Fruit fly (Drosophila melanogaster) whole organism, embryonic: ENCODE data around the gene Hem.

Experiments used
- Adf1 ChIP-seq: fragments of 200-800 bp; sonication (Bioruptor generic); IDR thresholded peaks from 2 replicates; pipeline ENCODE4 v1.3.6; 2022; ENCODE audit warnings: missing biosample characterization, missing genetic modification characterization
- Antp ChIP-seq: fragments of 200-800 bp; sonication (Bioruptor generic); optimal IDR thresholded peaks from 3 replicates; lab custom pipeline; 2016; ENCODE audit warnings: missing biosample characterization, missing genetic modification characterization
- Bgb ChIP-seq: fragments of 200-800 bp; sonication (Bioruptor generic); IDR thresholded peaks from 2 replicates; pipeline ENCODE4 v1.3.6; 2022; ENCODE audit warnings: missing biosample characterization, missing genetic modification characterization; ENCODE audit not compliant: partially characterized antibody
- CG10147 ChIP-seq: fragments of 200-800 bp; sonication (Bioruptor generic); optimal IDR thresholded peaks from 2 replicates; lab custom pipeline; 2019; ENCODE audit warnings: missing biosample characterization, mild to moderate bottlenecking, missing genetic modification characterization, moderate library complexity
- CG10267 ChIP-seq: fragments of 200-800 bp; sonication (Bioruptor generic); optimal IDR thresholded peaks from 2 replicates; lab custom pipeline; 2018; ENCODE audit warnings: missing biosample characterization, mild to moderate bottlenecking, missing genetic modification characterization, moderate library complexity
- CG10366 ChIP-seq: fragments of 200-800 bp; sonication (Bioruptor generic); IDR thresholded peaks from 2 replicates; pipeline ENCODE4 v1.3.6; 2022; ENCODE audit warnings: missing biosample characterization, missing genetic modification characterization
- CG10979 ChIP-seq: fragments of 200-800 bp; sonication (Bioruptor generic); optimal IDR thresholded peaks from 2 replicates; lab custom pipeline; 2018; ENCODE audit warnings: missing biosample characterization, mild to moderate bottlenecking, missing genetic modification characterization, moderate library complexity
- CG15479 ChIP-seq: fragments of 200-800 bp; sonication (Bioruptor generic); optimal IDR thresholded peaks from 3 replicates; lab custom pipeline; 2019; ENCODE audit warnings: missing biosample characterization, mild to moderate bottlenecking, missing genetic modification characterization, moderate library complexity
- CG17186 ChIP-seq: fragments of 200-800 bp; sonication (Bioruptor generic); optimal IDR thresholded peaks from 3 replicates; lab custom pipeline; 2017; ENCODE audit warnings: missing biosample characterization, missing genetic modification reagents, missing genetic modification characterization
- CG30431 ChIP-seq: fragments of 200-800 bp; sonication (Bioruptor generic); optimal IDR thresholded peaks from 2 replicates; lab custom pipeline; 2017; ENCODE audit warnings: missing biosample characterization, missing genetic modification characterization
- CG3281 ChIP-seq: fragments of 200-800 bp; sonication (Bioruptor generic); optimal IDR thresholded peaks from 3 replicates; lab custom pipeline; 2017; ENCODE audit warnings: missing biosample characterization, mild to moderate bottlenecking, missing genetic modification characterization
- CG3847 ChIP-seq: fragments of 200-800 bp; sonication (Bioruptor generic); IDR thresholded peaks from 2 replicates; pipeline ENCODE4 v1.3.6; 2022; ENCODE audit warnings: missing biosample characterization, missing genetic modification characterization
- CG42726 ChIP-seq: fragments of 200-800 bp; sonication (Bioruptor generic); IDR thresholded peaks from 2 replicates; pipeline ENCODE4 v1.3.6; 2022; ENCODE audit warnings: missing biosample characterization, missing genetic modification characterization; ENCODE audit not compliant: partially characterized antibody
- CG4328 ChIP-seq: fragments of 200-800 bp; sonication (Bioruptor generic); optimal IDR thresholded peaks from 3 replicates; lab custom pipeline; 2017; ENCODE audit warnings: missing biosample characterization, missing genetic modification reagents, missing genetic modification characterization
- CG5245 ChIP-seq: fragments of 200-800 bp; sonication (Bioruptor generic); optimal IDR thresholded peaks from 3 replicates; lab custom pipeline; 2016; ENCODE audit warnings: missing biosample characterization, missing genetic modification characterization
- CG6272 ChIP-seq: fragments of 200-800 bp; sonication (Bioruptor generic); IDR thresholded peaks from 2 replicates; pipeline ENCODE4 v1.3.6; 2022; ENCODE audit warnings: missing biosample characterization, missing genetic modification characterization
- CG6689 ChIP-seq: fragments of 200-800 bp; sonication (Bioruptor generic); IDR thresholded peaks from 2 replicates; pipeline ENCODE4 v1.3.6; 2022; ENCODE audit warnings: missing biosample characterization, missing genetic modification characterization
- CG8478 ChIP-seq: fragments of >200 bp; optimal IDR thresholded peaks from 2 replicates; lab custom pipeline; 2018
- CoRest ChIP-seq: fragments of 200-800 bp; sonication (Bioruptor generic); optimal IDR thresholded peaks from 3 replicates; lab custom pipeline; 2018; ENCODE audit warnings: missing biosample characterization, mild to moderate bottlenecking, missing genetic modification characterization, moderate library complexity
- Dad ChIP-seq: fragments of 200-800 bp; sonication (Bioruptor generic); optimal IDR thresholded peaks from 3 replicates; lab custom pipeline; 2016; ENCODE audit warnings: missing biosample characterization, missing genetic modification characterization
- Deaf1 ChIP-seq: fragments of 200-800 bp; optimal IDR thresholded peaks from 3 replicates; lab custom pipeline; 2019; ENCODE audit warnings: missing biosample characterization, mild to moderate bottlenecking, missing genetic modification characterization, moderate library complexity
- Dll ChIP-seq: fragments of 200-800 bp; sonication (Bioruptor generic); IDR thresholded peaks from 4 replicates; pipeline ENCODE4 v1.3.6; 2022; ENCODE audit warnings: missing biosample characterization, missing genetic modification characterization; ENCODE audit not compliant: partially characterized antibody
- Ets97D ChIP-seq: fragments of 200-800 bp; sonication (Bioruptor generic); optimal IDR thresholded peaks from 3 replicates; lab custom pipeline; 2016; ENCODE audit warnings: missing biosample characterization, missing genetic modification characterization
- HLHmδ ChIP-seq: fragments of 200-800 bp; sonication (Bioruptor generic); optimal IDR thresholded peaks from 2 replicates; lab custom pipeline; 2018; ENCODE audit warnings: missing biosample characterization, mild to moderate bottlenecking, missing genetic modification characterization, moderate library complexity
- Hmx ChIP-seq: fragments of 200-800 bp; sonication (Bioruptor generic); optimal IDR thresholded peaks from 2 replicates; lab custom pipeline; 2016; ENCODE audit warnings: missing biosample characterization, missing genetic modification characterization
- Hr78 ChIP-seq, 2 experiments: fragments of 200-800 bp in 1 of 2; fragments of >200 bp in 1 of 2; sonication (Bioruptor generic) in 1 of 2; optimal IDR thresholded peaks; 2 replicates each; lab custom pipeline; 2017 to 2019; ENCODE audit warnings: missing biosample characterization in 2 of 2, missing genetic modification characterization in 2 of 2, mild to moderate bottlenecking in 1 of 2, moderate library complexity in 1 of 2
- NC2β ChIP-seq: fragments of 200-800 bp; sonication (Bioruptor generic); optimal IDR thresholded peaks from 2 replicates; lab custom pipeline; 2016; ENCODE audit warnings: missing biosample characterization, missing genetic modification characterization
- Nf-YB ChIP-seq: fragments of 200-800 bp; sonication (Bioruptor generic); optimal IDR thresholded peaks from 3 replicates; lab custom pipeline; 2019; ENCODE audit warnings: missing biosample characterization, mild to moderate bottlenecking, missing genetic modification characterization, moderate library complexity
- NfI ChIP-seq: fragments of 200-800 bp; sonication (Bioruptor generic); optimal IDR thresholded peaks from 3 replicates; lab custom pipeline; 2018; ENCODE audit warnings: missing biosample characterization, mild to moderate bottlenecking, missing genetic modification characterization, moderate library complexity
- Poxn ChIP-seq: fragments of 200-800 bp; sonication (Bioruptor generic); IDR thresholded peaks from 2 replicates; pipeline ENCODE4 v1.3.6; 2022; ENCODE audit warnings: missing biosample characterization, missing genetic modification characterization
- Sry-δ ChIP-seq: fragments of 200-800 bp; sonication (Bioruptor generic); optimal IDR thresholded peaks from 2 replicates; lab custom pipeline; 2016; ENCODE audit warnings: missing biosample characterization, missing genetic modification characterization
- Xbp1 ChIP-seq: fragments of 200-800 bp; sonication (Bioruptor generic); optimal IDR thresholded peaks from 3 replicates; lab custom pipeline; 2016; ENCODE audit warnings: missing biosample characterization, mild to moderate bottlenecking, missing genetic modification characterization
- Xrp1 ChIP-seq: fragments of 200-800 bp; sonication (Bioruptor generic); IDR thresholded peaks from 2 replicates; pipeline ENCODE4 v1.3.6; 2022; ENCODE audit warnings: missing biosample characterization, missing genetic modification characterization
- aop ChIP-seq: fragments of 200-800 bp; sonication (Bioruptor generic); IDR thresholded peaks from 2 replicates; pipeline ENCODE4 v1.3.6; 2022; ENCODE audit warnings: missing biosample characterization, missing genetic modification characterization
- ato ChIP-seq: fragments of 200-800 bp; sonication (Bioruptor generic); IDR thresholded peaks from 2 replicates; pipeline ENCODE4 v1.3.6; 2022; ENCODE audit warnings: missing biosample characterization, missing genetic modification characterization; ENCODE audit not compliant: partially characterized antibody
- bbx ChIP-seq: fragments of 200-800 bp; sonication (Bioruptor generic); IDR thresholded peaks from 2 replicates; pipeline ENCODE4 v1.3.6; 2022; ENCODE audit warnings: missing biosample characterization, missing genetic modification characterization; ENCODE audit not compliant: partially characterized antibody
- her ChIP-seq: fragments of 200-800 bp; sonication (Bioruptor generic); optimal IDR thresholded peaks from 2 replicates; lab custom pipeline; 2016; ENCODE audit warnings: missing biosample characterization, missing genetic modification characterization
- mam ChIP-seq: fragments of 200-800 bp; sonication (Bioruptor generic); optimal IDR thresholded peaks from 3 replicates; lab custom pipeline; 2016; ENCODE audit warnings: missing biosample characterization, missing genetic modification characterization
- mirr ChIP-seq: fragments of 200-800 bp; sonication (Bioruptor generic); optimal IDR thresholded peaks from 3 replicates; lab custom pipeline; 2018; ENCODE audit warnings: missing biosample characterization, mild to moderate bottlenecking, missing genetic modification characterization
- nmo ChIP-seq: fragments of 200-800 bp; sonication (Bioruptor generic); optimal IDR thresholded peaks from 2 replicates; lab custom pipeline; 2018; ENCODE audit warnings: missing biosample characterization, mild to moderate bottlenecking, missing genetic modification characterization, moderate library complexity
- org-1 ChIP-seq: fragments of 200-800 bp; sonication (Bioruptor generic); optimal IDR thresholded peaks from 2 replicates; lab custom pipeline; 2017; ENCODE audit warnings: missing biosample characterization, missing genetic modification characterization
- pros ChIP-seq: fragments of 200-800 bp; sonication (Bioruptor generic); optimal IDR thresholded peaks from 3 replicates; lab custom pipeline; 2019; ENCODE audit warnings: missing biosample characterization, mild to moderate bottlenecking, missing genetic modification characterization, moderate library complexity
- psq ChIP-seq: fragments of 200-800 bp; sonication (Bioruptor generic); optimal IDR thresholded peaks from 2 replicates; lab custom pipeline; 2017; ENCODE audit warnings: missing biosample characterization, missing genetic modification characterization
- pum ChIP-seq: fragments of 200-800 bp; sonication (Bioruptor generic); optimal IDR thresholded peaks from 2 replicates; lab custom pipeline; 2016; ENCODE audit warnings: missing biosample characterization, missing genetic modification characterization
- sna ChIP-seq: fragments of 200-800 bp; sonication (Bioruptor generic); IDR thresholded peaks from 2 replicates; pipeline ENCODE4 v1.3.6; 2022; ENCODE audit warnings: missing biosample characterization, missing genetic modification characterization; ENCODE audit not compliant: partially characterized antibody
- sqz ChIP-seq: fragments of 200-800 bp; sonication (Bioruptor generic); optimal IDR thresholded peaks from 3 replicates; lab custom pipeline; 2018; ENCODE audit warnings: missing biosample characterization, mild to moderate bottlenecking, missing genetic modification characterization
- tll ChIP-seq, 2 experiments: fragments of 200-800 bp in 1 of 2; fragments of >200 bp in 1 of 2; sonication (Bioruptor generic) in 1 of 2; optimal IDR thresholded peaks; 2 replicates each; lab custom pipeline; 2017 to 2019; ENCODE audit warnings: missing biosample characterization in 2 of 2, missing genetic modification characterization in 2 of 2, mild to moderate bottlenecking in 1 of 2, moderate library complexity in 1 of 2
- zf30C ChIP-seq: fragments of 200-800 bp; sonication (Bioruptor generic); optimal IDR thresholded peaks from 3 replicates; lab custom pipeline; 2018; ENCODE audit warnings: missing biosample characterization, mild to moderate bottlenecking, missing genetic modification characterization

Gene Hem

DNA sequence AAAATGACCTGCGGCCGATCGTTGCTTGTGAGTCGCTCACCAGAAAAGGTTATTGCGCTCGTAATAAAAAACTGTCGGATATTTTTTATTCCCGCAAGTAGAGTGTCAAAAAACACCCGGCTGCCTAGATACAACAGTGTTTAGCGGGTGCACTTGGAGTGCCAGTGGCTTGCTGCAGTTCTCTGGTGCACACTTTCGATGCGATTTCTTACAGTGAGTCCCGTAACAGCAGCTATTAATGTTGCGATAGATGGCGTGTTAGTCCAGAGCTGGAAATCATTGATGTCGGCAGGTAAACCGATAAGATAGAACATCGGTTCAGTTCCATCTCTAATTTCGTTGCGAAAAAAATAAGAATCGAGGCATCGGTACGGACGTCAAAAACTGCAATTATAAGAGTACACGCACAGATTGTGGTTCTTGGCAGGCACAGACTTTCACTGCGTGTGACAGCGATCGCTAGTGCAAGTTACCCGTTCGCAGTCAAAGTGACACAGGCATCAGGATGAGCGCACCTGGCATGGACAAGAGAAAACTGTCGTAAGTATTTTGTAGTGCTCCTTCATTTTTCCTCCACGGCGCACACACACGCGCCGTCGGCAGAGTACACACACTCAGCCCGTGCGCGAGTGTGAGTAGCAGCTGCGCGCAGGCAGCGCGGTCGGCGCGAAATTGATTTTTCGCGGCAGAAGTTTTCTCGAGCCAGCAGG is 20.6 kb downstream of the Hem start, which contains the start of gene Csp (continued):
- no peak for TF ChIP-seq CG4328
- no peak for TF ChIP-seq Xrp1 (GFP tag; lab: Robert Waterston, UW)
- peak; percentile 36 for TF ChIP-seq Nf-YB (GFP tag; lab: Kevin White, UChicago)
- TF ChIP-seq Antp (GFP tag; lab: Kevin White, UChicago): peak; percentile 21
- peak; percentile 79 for TF ChIP-seq CG15479
- peak; percentile 22 for TF ChIP-seq CG10979 (tag; lab: Kevin White, UChicago)
- TF ChIP-seq pros (GFP tag; lab: Kevin White, UChicago): peak; percentile 86
- TF ChIP-seq Deaf1 (tag; lab: Kevin White, UChicago): peak; percentile 43
- peak; percentile 32 for TF ChIP-seq mam (GFP tag; lab: Kevin White, UChicago)
- TF ChIP-seq HLHmδ (GFP tag; lab: Kevin White, UChicago): peak; percentile 57
- TF ChIP-seq CG10366: peak; percentile 10; the same call in 1 of the 2 replicates
- TF ChIP-seq pum: no peak
- peak in 1 of 2 experiments; percentile 65 for TF ChIP-seq Hr78 (GFP tag; optimal IDR thresholded peaks at IDR 0.05; lab: Kevin White, UChicago)
- TF ChIP-seq aop: 0 out of 2 replicates have a peak, but pooled peaks have one; percentile 5
- peak; percentile 24 for TF ChIP-seq NfI
- TF ChIP-seq Poxn (GFP tag; lab: Robert Waterston, UW): no peak
- TF ChIP-seq Adf1: peak; percentile 96
- TF ChIP-seq NC2β (GFP tag; lab: Kevin White, UChicago): peak; percentile 34
- TF ChIP-seq CG6272: no peak
- no peak for TF ChIP-seq Hmx
- TF ChIP-seq Dad (GFP tag; lab: Kevin White, UChicago): no peak
- peak; percentile 26; the same call in 1 of the 2 replicates for TF ChIP-seq CG42726 (GFP tag; lab: Robert Waterston, UW)
- peak in 1 of 2 experiments; percentile 75 for TF ChIP-seq tll (GFP tag; optimal IDR thresholded peaks at IDR 0.05; lab: Kevin White, UChicago)
- peak; percentile 66; the same call in 1 of the 2 replicates for TF ChIP-seq sna (GFP tag; lab: Robert Waterston, UW)
- peak; percentile 25 for TF ChIP-seq her (GFP tag; lab: Kevin White, UChicago)
- TF ChIP-seq CG10267 (tag; lab: Kevin White, UChicago): peak; percentile 59
- TF ChIP-seq psq (GFP tag; lab: Kevin White, UChicago): no peak
- TF ChIP-seq CG8478 (lab: Kevin White, UChicago): no peak
- TF ChIP-seq CG3847 (GFP tag; lab: Robert Waterston, UW): no peak
- TF ChIP-seq org-1 (GFP tag; lab: Kevin White, UChicago): peak; percentile 46
- no peak for TF ChIP-seq CG30431 (GFP tag; lab: Kevin White, UChicago)
- peak; percentile 55 for TF ChIP-seq Ets97D
- TF ChIP-seq Xbp1 (GFP tag; lab: Kevin White, UChicago): peak; percentile 19
- peak; percentile 12 for TF ChIP-seq nmo (GFP tag; lab: Kevin White, UChicago)
- TF ChIP-seq zf30C (GFP tag; lab: Kevin White, UChicago): peak; percentile 91
- TF ChIP-seq CoRest (tag; lab: Kevin White, UChicago): peak; percentile 33
- TF ChIP-seq CG17186 (GFP tag; lab: Kevin White, UChicago): peak; percentile 80
- peak; percentile 93 for TF ChIP-seq Sry-δ (GFP tag; lab: Kevin White, UChicago)
- peak; percentile 48 for TF ChIP-seq mirr (GFP tag; lab: Kevin White, UChicago)
- peak; percentile 62 for TF ChIP-seq bbx (GFP tag; lab: Robert Waterston, UW)
- peak; percentile 32 for TF ChIP-seq CG5245 (GFP tag; lab: Kevin White, UChicago)
- peak; percentile 44 for TF ChIP-seq CG3281
- peak; percentile 77 for TF ChIP-seq sqz (GFP tag; lab: Kevin White, UChicago)
- no peak for TF ChIP-seq CG6689
- TF ChIP-seq Bgb (GFP tag; lab: Robert Waterston, UW): peak; percentile 57; the same call in 1 of the 2 replicates
- TF ChIP-seq ato: peak; percentile 48; the same call in 1 of the 2 replicates
- TF ChIP-seq Dll (GFP tag; lab: Robert Waterston, UW): peak; percentile 64; the same call in 3 of the 4 replicates
- no peak for TF ChIP-seq CG10147 (GFP tag; lab: Kevin White, UChicago)
